Fruit fly (Drosophila melanogaster) whole organism, embryonic: ENCODE measurements around the gene CDase.

Experiments used
- CG10209 ChIP-seq: fragments of 200-800 bp; sonication (Bioruptor generic); optimal IDR thresholded peaks from 3 replicates; lab custom pipeline; 2017; ENCODE audit warnings: missing biosample characterization, mild to moderate bottlenecking, missing genetic modification characterization, missing genetic modification reagents
- CG6254 ChIP-seq: fragments of 200-800 bp; sonication (Bioruptor generic); optimal IDR thresholded peaks from 3 replicates; lab custom pipeline; 2017; ENCODE audit warnings: mild to moderate bottlenecking, missing biosample characterization, missing genetic modification reagents, missing genetic modification characterization
- ap ChIP-seq: fragments of 200-800 bp; sonication (Bioruptor generic); IDR thresholded peaks from 2 replicates; pipeline ENCODE4 v1.3.6; 2022; ENCODE audit warnings: missing biosample characterization, missing genetic modification characterization
- pfk ChIP-seq: fragments of 200-800 bp; sonication (Bioruptor generic); optimal IDR thresholded peaks from 2 replicates; lab custom pipeline; 2018; ENCODE audit warnings: missing biosample characterization, mild to moderate bottlenecking, missing genetic modification characterization, moderate library complexity

dm6 chr3R:30416765-30417274 is 42.5 kb upstream of the CDase start:
- TF ChIP-seq pfk (GFP tag; lab: Kevin White, UChicago) (no peak), ap (no peak), CG6254 (GFP tag; lab: Kevin White, UChicago) (no peak), CG10209 (GFP tag; lab: Kevin White, UChicago) (no peak)
